Fruit fly (Drosophila melanogaster) whole organism, prepupa: ENCODE data around the gene Cpr.

Experiments
- Blimp-1 ChIP-seq: fragments of 200-800 bp; sonication (Bioruptor generic); optimal IDR thresholded peaks from 3 replicates; lab custom pipeline; 2017; ENCODE audit warnings: missing biosample characterization, missing genetic modification characterization, mild to moderate bottlenecking, moderate library complexity, missing genetic modification reagents
- CG10631 ChIP-seq: fragments of 200-800 bp; sonication (Bioruptor generic); optimal IDR thresholded peaks from 2 replicates; lab custom pipeline; 2016; ENCODE audit warnings: missing biosample characterization, missing genetic modification characterization
- CG10669 ChIP-seq: fragments of 200-800 bp; sonication (Bioruptor generic); optimal IDR thresholded peaks from 3 replicates; lab custom pipeline; 2018; ENCODE audit warnings: missing biosample characterization, mild to moderate bottlenecking, missing genetic modification characterization, moderate library complexity
- CG11294 ChIP-seq: fragments of 200-800 bp; sonication (Bioruptor generic); IDR thresholded peaks from 2 replicates; pipeline ENCODE4 v1.3.6; 2022; ENCODE audit warnings: missing biosample characterization, missing genetic modification characterization
- CG11902 ChIP-seq: fragments of 200-800 bp; sonication (Bioruptor generic); optimal IDR thresholded peaks from 3 replicates; lab custom pipeline; 2016; ENCODE audit warnings: missing biosample characterization, missing genetic modification characterization
- CG15336 ChIP-seq: fragments of 200-800 bp; sonication (Bioruptor generic); IDR thresholded peaks from 2 replicates; pipeline ENCODE4 v1.3.6; 2022; ENCODE audit warnings: missing biosample characterization, missing genetic modification characterization
- CG1621 ChIP-seq: fragments of 200-800 bp; sonication (Bioruptor generic); optimal IDR thresholded peaks from 3 replicates; lab custom pipeline; 2018; ENCODE audit warnings: missing biosample characterization, mild to moderate bottlenecking, missing genetic modification characterization
- CG3032 ChIP-seq: fragments of 200-800 bp; optimal IDR thresholded peaks from 2 replicates; lab custom pipeline; 2019; ENCODE audit warnings: missing biosample characterization, mild to moderate bottlenecking, missing genetic modification characterization, moderate library complexity
- CG34406 ChIP-seq: fragments of 200-800 bp; sonication (Bioruptor generic); optimal IDR thresholded peaks from 3 replicates; lab custom pipeline; 2016; ENCODE audit warnings: missing biosample characterization, missing genetic modification characterization
- CG3919 ChIP-seq: fragments of 200-800 bp; sonication (Bioruptor generic); optimal IDR thresholded peaks from 3 replicates; lab custom pipeline; 2016; ENCODE audit warnings: missing biosample characterization, missing genetic modification characterization
- CG6276 ChIP-seq: fragments of 200-800 bp; sonication (Bioruptor generic); optimal IDR thresholded peaks from 2 replicates; lab custom pipeline; 2017; ENCODE audit warnings: missing biosample characterization, mild to moderate bottlenecking, missing genetic modification characterization
- CG6792 ChIP-seq: fragments of 200-800 bp; sonication (Bioruptor generic); optimal IDR thresholded peaks from 3 replicates; lab custom pipeline; 2016; ENCODE audit warnings: missing biosample characterization, missing genetic modification characterization
- CG6808 ChIP-seq: fragments of 200-800 bp; sonication (Bioruptor generic); optimal IDR thresholded peaks from 3 replicates; lab custom pipeline; 2017; ENCODE audit warnings: missing biosample characterization, missing genetic modification characterization, mild to moderate bottlenecking, moderate library complexity, missing genetic modification reagents
- CG6854 ChIP-seq: fragments of 200-800 bp; sonication (Bioruptor generic); optimal IDR thresholded peaks from 2 replicates; lab custom pipeline; 2017; ENCODE audit warnings: missing biosample characterization, mild to moderate bottlenecking, missing genetic modification characterization
- CG8119 ChIP-seq: fragments of 200-800 bp; sonication (Bioruptor generic); IDR thresholded peaks from 3 replicates; pipeline ENCODE4 v1.3.6; 2022; ENCODE audit warnings: missing biosample characterization, missing genetic modification characterization
- Eip78C ChIP-seq: fragments of 200-800 bp; sonication (Bioruptor generic); peaks from one replicate; lab custom pipeline; 2016; ENCODE audit warnings: missing biosample characterization, missing genetic modification characterization
- Ets21C ChIP-seq: fragments of 200-800 bp; sonication (Bioruptor generic); optimal IDR thresholded peaks from 3 replicates; lab custom pipeline; 2016; ENCODE audit warnings: missing biosample characterization, missing genetic modification characterization
- Ets96B ChIP-seq: fragments of 200-800 bp; optimal IDR thresholded peaks from 2 replicates; lab custom pipeline; 2019; ENCODE audit warnings: missing biosample characterization, mild to moderate bottlenecking, missing genetic modification characterization, moderate library complexity
- Hr4 ChIP-seq: fragments of 200-800 bp; sonication (Bioruptor generic); optimal IDR thresholded peaks from 3 replicates; lab custom pipeline; 2016; ENCODE audit warnings: missing biosample characterization, missing genetic modification characterization
- OdsH ChIP-seq: fragments of 200-800 bp; sonication (Bioruptor generic); optimal IDR thresholded peaks from 3 replicates; lab custom pipeline; 2016; ENCODE audit warnings: missing biosample characterization, missing genetic modification characterization
- Sox15 ChIP-seq: fragments of 200-800 bp; sonication (Bioruptor generic); optimal IDR thresholded peaks from 3 replicates; lab custom pipeline; 2016; ENCODE audit warnings: missing biosample characterization, missing genetic modification characterization
- cyc ChIP-seq: fragments of 200-800 bp; sonication (Bioruptor generic); optimal IDR thresholded peaks from 3 replicates; lab custom pipeline; 2016; ENCODE audit warnings: missing biosample characterization, missing genetic modification characterization
- dac ChIP-seq: fragments of 200-800 bp; sonication (Bioruptor generic); optimal IDR thresholded peaks from 2 replicates; lab custom pipeline; 2017; ENCODE audit warnings: missing biosample characterization, mild to moderate bottlenecking, missing genetic modification characterization
- dsx ChIP-seq: fragments of 200-800 bp; optimal IDR thresholded peaks from 3 replicates; lab custom pipeline; 2019; ENCODE audit warnings: missing biosample characterization, mild to moderate bottlenecking, missing genetic modification characterization, moderate library complexity; ENCODE audit not compliant: poor library complexity, severe bottlenecking
- eg ChIP-seq: fragments of 200-800 bp; sonication (Bioruptor generic); IDR thresholded peaks from 3 replicates; pipeline ENCODE4 v1.3.6; 2022; ENCODE audit warnings: missing biosample characterization, missing genetic modification characterization
- esn ChIP-seq: fragments of 200-800 bp; sonication (Bioruptor generic); optimal IDR thresholded peaks from 2 replicates; lab custom pipeline; 2016; ENCODE audit warnings: missing biosample characterization, mild to moderate bottlenecking, missing genetic modification characterization, moderate library complexity
- fkh ChIP-seq: fragments of 200-800 bp; sonication (Bioruptor generic); optimal IDR thresholded peaks from 3 replicates; lab custom pipeline; 2017; ENCODE audit warnings: missing biosample characterization, mild to moderate bottlenecking, missing genetic modification characterization, moderate library complexity
- pdm3 ChIP-seq: fragments of 200-800 bp; sonication (Bioruptor generic); optimal IDR thresholded peaks from 3 replicates; lab custom pipeline; 2016; ENCODE audit warnings: missing biosample characterization, missing genetic modification characterization
- spab ChIP-seq: fragments of 200-800 bp; sonication (Bioruptor generic); optimal IDR thresholded peaks from 2 replicates; lab custom pipeline; 2017; ENCODE audit warnings: missing biosample characterization, mild to moderate bottlenecking, missing genetic modification characterization, missing genetic modification reagents
- ss ChIP-seq, 2 experiments: fragments of 200-800 bp; sonication (Bioruptor generic); optimal IDR thresholded peaks; 2 replicates in 1 of 2; 3 replicates in 1 of 2; lab custom pipeline; 2017 to 2018; ENCODE audit warnings: mild to moderate bottlenecking in 2 of 2, missing biosample characterization in 2 of 2, missing genetic modification characterization in 2 of 2, moderate library complexity in 1 of 2
- svp ChIP-seq: fragments of 200-800 bp; sonication (Bioruptor generic); peaks from one replicate; lab custom pipeline; 2016; ENCODE audit warnings: missing biosample characterization, missing genetic modification characterization
- vri ChIP-seq: fragments of 200-800 bp; sonication (Bioruptor generic); optimal IDR thresholded peaks from 3 replicates; lab custom pipeline; 2016; ENCODE audit warnings: missing biosample characterization, mild to moderate bottlenecking, missing genetic modification characterization

Cpr gene

dm6 chr2L:6348327-6348726 lies 9.7 kb downstream of the Cpr start, which contains the start of gene CG9497:
CG9497 (minus strand) TSS chr2L:6348427.
- no peak for TF ChIP-seq Eip78C (GFP tag; lab: Kevin White, UChicago)
- no peak for TF ChIP-seq CG34406 (GFP tag; lab: Kevin White, UChicago)
- no peak for TF ChIP-seq CG1621 (tag; lab: Kevin White, UChicago)
- TF ChIP-seq OdsH (GFP tag; lab: Kevin White, UChicago) = no peak
- TF ChIP-seq CG6854 (GFP tag; lab: Kevin White, UChicago) = no peak
- peak; percentile 87 for TF ChIP-seq svp

- TF ChIP-seq ss (GFP tag; optimal IDR thresholded peaks at IDR 0.05; lab: Kevin White, UChicago) (no peak), dsx (GFP tag; lab: Kevin White, UChicago) (no peak), CG1621 (tag; lab: Kevin White, UChicago) (no peak), CG3919 (GFP tag; lab: Kevin White, UChicago) (no peak), fkh (GFP tag; lab: Kevin White, UChicago) (peak; percentile 32), CG8119 (no peak), Sox15 (GFP tag; lab: Kevin White, UChicago) (no peak), eg (peak; percentile 10; the same call in 1 of the 3 replicates), CG10669 (GFP tag; lab: Kevin White, UChicago) (no peak), pdm3 (GFP tag; lab: Kevin White, UChicago) (no peak), CG3032 (no peak), esn (GFP tag; lab: Kevin White, UChicago) (no peak)
These were observed 12.6 kb downstream of the Cpr start, which contains the start of gene CG9498 for dm6 chr2L:6350984-6351808. CG9498 (minus strand) TSS chr2L:6351034.

DNA sequence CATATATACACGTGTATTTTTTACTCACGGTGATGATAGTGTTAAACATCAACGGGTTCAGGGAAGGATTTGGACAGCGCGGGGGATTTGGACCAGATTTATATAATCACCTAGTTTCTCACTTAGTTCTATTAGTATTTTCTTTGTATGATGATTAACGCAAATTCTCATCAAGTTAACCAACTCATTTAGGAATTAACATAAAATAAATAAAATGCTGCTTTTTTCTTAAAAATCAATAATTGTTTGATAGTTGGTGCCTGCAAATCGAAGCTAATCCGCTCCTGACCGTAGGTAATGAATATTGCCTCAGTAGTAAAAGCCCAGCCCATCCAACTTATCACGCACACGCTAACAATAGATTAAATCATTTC lies 13.2 kb downstream of the Cpr start:
- TF ChIP-seq eg (peak; percentile 63; the same call in 2 of the 3 replicates), Blimp-1 (GFP tag; lab: Kevin White, UChicago) (no peak), CG6792 (GFP tag; lab: Kevin White, UChicago) (no peak), Ets96B (tag; lab: Kevin White, UChicago) (peak; percentile 8), Hr4 (GFP tag; lab: Kevin White, UChicago) (peak; percentile 62), Eip78C (GFP tag; lab: Kevin White, UChicago) (peak; percentile 33), OdsH (GFP tag; lab: Kevin White, UChicago) (peak; percentile 14), svp (peak; percentile 62), CG10631 (GFP tag; lab: Kevin White, UChicago) (peak; percentile 3), fkh (GFP tag; lab: Kevin White, UChicago) (peak; percentile 68)

DNA sequence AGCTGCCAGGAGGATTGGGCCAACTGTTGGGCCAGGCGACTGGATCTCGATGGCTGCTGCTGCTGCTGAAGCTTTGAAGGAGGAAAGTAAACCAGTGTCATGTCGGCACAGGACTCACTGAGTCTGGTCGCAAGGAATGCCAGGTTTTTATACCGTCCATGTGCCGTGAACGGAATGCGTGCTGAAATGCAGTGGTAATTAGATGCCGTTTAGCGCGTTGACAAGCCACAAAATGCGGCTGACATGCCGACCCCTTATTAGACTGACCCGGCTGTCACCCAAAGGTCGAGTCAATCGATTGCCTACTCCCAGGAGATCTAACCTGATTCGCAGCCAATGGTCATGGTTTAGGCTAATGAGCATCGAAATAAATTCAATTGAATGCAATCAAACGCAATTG lies 15.6 kb downstream of the Cpr start, which contains the start of gene ppk7:
ppk7 (minus strand) TSS at position 101 of the 400 bp plus-strand sequence.
- no peak for TF ChIP-seq CG6854 (GFP tag; lab: Kevin White, UChicago)
- TF ChIP-seq CG15336 (GFP tag; lab: Robert Waterston, UW) = no peak
- TF ChIP-seq CG3919 (GFP tag; lab: Kevin White, UChicago) = no peak
- TF ChIP-seq cyc (GFP tag; lab: Kevin White, UChicago) = no peak
- TF ChIP-seq Ets21C (GFP tag; lab: Kevin White, UChicago) = no peak

DNA sequence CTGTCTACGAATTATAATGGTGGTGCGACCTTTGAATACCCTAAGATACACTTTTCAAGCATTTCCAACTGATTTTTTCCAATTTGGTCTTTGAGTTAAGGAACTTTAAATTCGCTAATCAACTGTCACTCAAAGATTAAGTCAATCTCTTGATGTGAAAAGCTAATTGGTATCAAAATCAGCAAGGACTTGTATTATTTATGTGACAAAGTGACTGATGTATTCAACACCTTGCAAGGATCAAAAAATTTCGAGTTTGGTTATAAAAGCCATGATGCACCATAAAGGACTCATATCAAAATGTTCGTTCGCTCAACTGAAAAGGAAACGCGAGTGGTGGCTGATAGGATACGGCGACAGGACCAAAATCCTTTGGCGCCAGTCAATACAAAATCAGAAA lies 16.0 kb downstream of the Cpr start, which contains the start of gene ppk14:
ppk14 (plus strand) TSS at position 301 of the 400 bp plus-strand sequence.
- TF ChIP-seq CG6276 (GFP tag; lab: Kevin White, UChicago) = no peak
- TF ChIP-seq fkh (GFP tag; lab: Kevin White, UChicago) = no peak
- no peak for TF ChIP-seq pdm3 (GFP tag; lab: Kevin White, UChicago)
- TF ChIP-seq spab (GFP tag; lab: Kevin White, UChicago) = no peak
- no peak for TF ChIP-seq CG15336 (GFP tag; lab: Robert Waterston, UW)
- TF ChIP-seq CG6808 (GFP tag; lab: Kevin White, UChicago) = no peak
- TF ChIP-seq dac = no peak
- TF ChIP-seq CG11294 (GFP tag; lab: Robert Waterston, UW) = no peak
- TF ChIP-seq CG6792 (GFP tag; lab: Kevin White, UChicago) = no peak
- no peak for TF ChIP-seq ss (GFP tag; optimal IDR thresholded peaks at IDR 0.05; lab: Kevin White, UChicago)
- no peak for TF ChIP-seq CG34406 (GFP tag; lab: Kevin White, UChicago)
- TF ChIP-seq CG11902 (GFP tag; lab: Kevin White, UChicago) = no peak
- no peak for TF ChIP-seq CG10669 (GFP tag; lab: Kevin White, UChicago)
- TF ChIP-seq CG1621 (tag; lab: Kevin White, UChicago) = no peak
- TF ChIP-seq Sox15 (GFP tag; lab: Kevin White, UChicago) = no peak
- no peak for TF ChIP-seq vri
- TF ChIP-seq, all 60 proteins: peak for 0
